Worm (Caenorhabditis elegans) whole organism, L1 larva: ENCODE data around the gene C17E7.13.

ENCODE experiments used
- aly-2 ChIP-seq: fragments of 150-350 bp; optimal IDR thresholded peaks from 2 replicates; lab custom pipeline; 2014; ENCODE audit warnings: missing biosample characterization, missing genetic modification characterization
- blmp-1 ChIP-seq: fragments of 150-350 bp; optimal IDR thresholded peaks from 2 replicates; lab custom pipeline; 2014; ENCODE audit warnings: missing biosample characterization, missing genetic modification characterization
- ceh-82 ChIP-seq, 3 experiments: fragments of 150-350 bp in 1 of 3; sonication (generic microtip) in 2 of 3; optimal IDR thresholded peaks; 2 replicates each; lab custom pipeline; 2014 to 2017; ENCODE audit warnings: missing biosample characterization in 3 of 3, missing genetic modification characterization in 3 of 3
- lin-13 ChIP-seq: fragments of 150-350 bp; optimal IDR thresholded peaks from 2 replicates; lab custom pipeline; 2014; ENCODE audit warnings: missing biosample characterization, missing genetic modification reagents, missing genetic modification characterization
- lin-39 ChIP-seq: fragments of 150-350 bp; optimal IDR thresholded peaks from 2 replicates; lab custom pipeline; 2014; ENCODE audit warnings: missing biosample characterization, missing genetic modification reagents, missing genetic modification characterization
- nhr-237 ChIP-seq: fragments of 150-350 bp; optimal IDR thresholded peaks from 2 replicates; lab custom pipeline; 2014; ENCODE audit warnings: missing biosample characterization, missing genetic modification characterization
- pag-3 ChIP-seq: sonication (generic microtip); optimal IDR thresholded peaks from 2 replicates; lab custom pipeline; 2017; ENCODE audit warnings: missing genetic modification characterization, mild to moderate bottlenecking, missing compliant biosample characterization, antibody characterized with exemption, borderline replicate concordance; ENCODE audit not compliant: insufficient read depth
- tlp-1 ChIP-seq: fragments of 150-350 bp; optimal IDR thresholded peaks from 2 replicates; lab custom pipeline; 2014; ENCODE audit warnings: missing biosample characterization, missing genetic modification characterization
- zag-1 ChIP-seq: fragments of 150-350 bp; optimal IDR thresholded peaks from 2 replicates; lab custom pipeline; 2014; ENCODE audit warnings: missing biosample characterization, missing genetic modification characterization

ce11 chrV:3902458-3903157, 13.5 kb upstream of the C17E7.13 start, which contains the start of the genes str-229 and srh-190:
- no peak for TF ChIP-seq zag-1 (tag; lab: Kevin White, UChicago)
- no peak for TF ChIP-seq blmp-1
- no peak for TF ChIP-seq lin-39 (tag; lab: Kevin White, UChicago)
- TF ChIP-seq nhr-237 (tag; lab: Kevin White, UChicago) = no peak
- no peak for TF ChIP-seq ceh-82 (tag; optimal IDR thresholded peaks at IDR 0.05; lab: Kevin White, UChicago)
- no peak for TF ChIP-seq lin-13 (GFP tag; lab: Kevin White, UChicago)
- TF ChIP-seq aly-2 (tag; lab: Kevin White, UChicago) = no peak
- TF ChIP-seq tlp-1 (tag; lab: Kevin White, UChicago) = no peak
- TF ChIP-seq pag-3 (tag; lab: Kevin White, UChicago) = no peak
